Fruit fly (Drosophila melanogaster) whole organism, adult: ENCODE data around the gene CG13685.

Source experiments
- CG11617 ChIP-seq: fragments of 200-800 bp; sonication (Bioruptor generic); optimal IDR thresholded peaks from 2 replicates; lab custom pipeline; 2017; ENCODE audit warnings: mild to moderate bottlenecking, missing biosample characterization, missing genetic modification reagents, missing genetic modification characterization
- CG12768 ChIP-seq: fragments of 200-800 bp; sonication (Bioruptor generic); optimal IDR thresholded peaks from 2 replicates; lab custom pipeline; 2017; ENCODE audit warnings: missing biosample characterization, missing genetic modification characterization, mild to moderate bottlenecking, moderate library complexity, missing genetic modification reagents
- CG14711 ChIP-seq: fragments of 200-800 bp; sonication (Bioruptor generic); optimal IDR thresholded peaks from 2 replicates; lab custom pipeline; 2018; ENCODE audit warnings: missing biosample characterization, mild to moderate bottlenecking, missing genetic modification characterization, moderate library complexity
- CG1620 ChIP-seq: fragments of 200-800 bp; sonication (Bioruptor generic); optimal IDR thresholded peaks from 2 replicates; lab custom pipeline; 2016; ENCODE audit warnings: missing biosample characterization, missing genetic modification characterization
- CG33017 ChIP-seq: fragments of 200-800 bp; sonication (Bioruptor generic); optimal IDR thresholded peaks from 2 replicates; lab custom pipeline; 2018; ENCODE audit warnings: missing biosample characterization, mild to moderate bottlenecking, missing genetic modification characterization, moderate library complexity
- CG5204 ChIP-seq: fragments of 200-800 bp; sonication (Bioruptor generic); optimal IDR thresholded peaks from 2 replicates; lab custom pipeline; 2016; ENCODE audit warnings: missing biosample characterization, missing genetic modification characterization
- CG7045 ChIP-seq: fragments of 200-800 bp; sonication (Bioruptor generic); optimal IDR thresholded peaks from 2 replicates; lab custom pipeline; 2017; ENCODE audit warnings: missing biosample characterization, mild to moderate bottlenecking, missing genetic modification characterization
- CG7101 ChIP-seq: fragments of 200-800 bp; sonication (Bioruptor generic); optimal IDR thresholded peaks from 2 replicates; lab custom pipeline; 2018; ENCODE audit warnings: missing biosample characterization, mild to moderate bottlenecking, missing genetic modification characterization, moderate library complexity
- Clk ChIP-seq: fragments of 200-800 bp; sonication (Bioruptor generic); optimal IDR thresholded peaks from 2 replicates; lab custom pipeline; 2017; ENCODE audit warnings: missing biosample characterization, missing genetic modification characterization
- Crg-1 ChIP-seq: fragments of 200-800 bp; sonication (Bioruptor generic); optimal IDR thresholded peaks from 2 replicates; lab custom pipeline; 2016; ENCODE audit warnings: missing biosample characterization, missing genetic modification characterization
- Hr96 ChIP-seq: fragments of 200-800 bp; sonication (Bioruptor generic); optimal IDR thresholded peaks from 2 replicates; lab custom pipeline; 2016; ENCODE audit warnings: missing biosample characterization, missing genetic modification characterization
- Mnt ChIP-seq: fragments of 200-800 bp; sonication (Bioruptor generic); optimal IDR thresholded peaks from 2 replicates; lab custom pipeline; 2016; ENCODE audit warnings: missing biosample characterization, mild to moderate bottlenecking, missing genetic modification characterization
- bab1 ChIP-seq: fragments of 200-800 bp; sonication (Bioruptor generic); optimal IDR thresholded peaks from 3 replicates; lab custom pipeline; 2019; ENCODE audit warnings: missing biosample characterization, mild to moderate bottlenecking, missing genetic modification characterization, moderate library complexity
- cic ChIP-seq: fragments of 200-800 bp; sonication (Bioruptor generic); optimal IDR thresholded peaks from 2 replicates; lab custom pipeline; 2017; ENCODE audit warnings: missing biosample characterization, mild to moderate bottlenecking, missing genetic modification characterization, moderate library complexity
- cnc ChIP-seq, 2 experiments: fragments of >200 bp; optimal IDR thresholded peaks; 2 replicates each; lab custom pipeline; 2017
- kay ChIP-seq: fragments of 200-800 bp; sonication (Bioruptor generic); peaks from one replicate; lab custom pipeline; 2016; ENCODE audit warnings: missing biosample characterization, missing genetic modification characterization, borderline replicate concordance
- ovo ChIP-seq: fragments of 200-800 bp; sonication (Bioruptor generic); optimal IDR thresholded peaks from 2 replicates; lab custom pipeline; 2016; ENCODE audit warnings: missing biosample characterization, missing genetic modification characterization
- pad ChIP-seq: fragments of 200-800 bp; sonication (Bioruptor generic); optimal IDR thresholded peaks from 3 replicates; lab custom pipeline; 2017; ENCODE audit warnings: missing biosample characterization, missing genetic modification characterization, mild to moderate bottlenecking, moderate library complexity, missing genetic modification reagents
- tj ChIP-seq: fragments of 200-800 bp; sonication (Bioruptor generic); optimal IDR thresholded peaks from 3 replicates; lab custom pipeline; 2017; ENCODE audit warnings: missing biosample characterization, mild to moderate bottlenecking, missing genetic modification characterization, moderate library complexity
- toe ChIP-seq: fragments of 200-800 bp; sonication (Bioruptor generic); optimal IDR thresholded peaks from 2 replicates; lab custom pipeline; 2016; ENCODE audit warnings: missing biosample characterization, missing genetic modification characterization

The CG13685 gene

dm6 chr3L:7773529-7773928, 26.4 kb downstream of the CG13685 start:
- no peak for TF ChIP-seq CG12768 (GFP tag; lab: Kevin White, UChicago)
- no peak for TF ChIP-seq toe (GFP tag; lab: Kevin White, UChicago)
- no peak for TF ChIP-seq CG33017 (tag; lab: Kevin White, UChicago)
- TF ChIP-seq CG1620 = no peak
- peak; percentile 46 for TF ChIP-seq ovo
- TF ChIP-seq Mnt = peak; percentile 64
- TF ChIP-seq bab1 (GFP tag; lab: Kevin White, UChicago) = no peak
- no peak for TF ChIP-seq CG7045
- TF ChIP-seq CG11617 = no peak
- TF ChIP-seq tj (GFP tag; lab: Kevin White, UChicago) = peak; percentile 80
- TF ChIP-seq Crg-1 (GFP tag; lab: Kevin White, UChicago) = no peak
- TF ChIP-seq kay (GFP tag; lab: Kevin White, UChicago) = peak; percentile 58
- TF ChIP-seq Hr96 (GFP tag; lab: Kevin White, UChicago) = no peak
- peak in 1 of 2 experiments; percentile 82 for TF ChIP-seq cnc (optimal IDR thresholded peaks at IDR 0.05; lab: Kevin White, UChicago)
- TF ChIP-seq pad = no peak
- peak; percentile 27 for TF ChIP-seq Clk (GFP tag; lab: Kevin White, UChicago)
- TF ChIP-seq cic = peak; percentile 86
- TF ChIP-seq CG7101 (tag; lab: Kevin White, UChicago) = no peak

- TF ChIP-seq kay (GFP tag; lab: Kevin White, UChicago) = peak; percentile 78
- TF ChIP-seq CG33017 (tag; lab: Kevin White, UChicago) = no peak
- TF ChIP-seq tj (GFP tag; lab: Kevin White, UChicago) = no peak
- no peak for TF ChIP-seq toe (GFP tag; lab: Kevin White, UChicago)
Observed at dm6 chr3L:7774698-7775097, 27.6 kb downstream of the CG13685 start.

dm6 chr3L:7775365-7775905, 28.3 kb downstream of the CG13685 start, which contains the start of gene Clk:
TSS of gene Clk (minus strand) at chr3L:7775603.
- TF ChIP-seq CG5204 (GFP tag; lab: Kevin White, UChicago) (no peak), CG33017 (tag; lab: Kevin White, UChicago) (peak; percentile 18), tj (GFP tag; lab: Kevin White, UChicago) (peak; percentile 83), Hr96 (GFP tag; lab: Kevin White, UChicago) (no peak), Crg-1 (GFP tag; lab: Kevin White, UChicago) (no peak), CG7101 (tag; lab: Kevin White, UChicago) (no peak), kay (GFP tag; lab: Kevin White, UChicago) (no peak), CG1620 (no peak), Clk (GFP tag; lab: Kevin White, UChicago) (peak; percentile 41), CG11617 (no peak), cnc (optimal IDR thresholded peaks at IDR 0.05; lab: Kevin White, UChicago) (no peak), CG7045 (no peak), pad (no peak), CG12768 (GFP tag; lab: Kevin White, UChicago) (peak; percentile 48), bab1 (GFP tag; lab: Kevin White, UChicago) (no peak), Mnt (peak; percentile 62), toe (GFP tag; lab: Kevin White, UChicago) (no peak), CG14711 (tag; lab: Kevin White, UChicago) (no peak), ovo (no peak), cic (peak; percentile 93)

dm6 chr3L:7781353-7782050, 34.4 kb downstream of the CG13685 start:
- no peak for TF ChIP-seq bab1 (GFP tag; lab: Kevin White, UChicago)
- TF ChIP-seq CG7045 = no peak
- no peak for TF ChIP-seq CG11617
- peak; percentile 95 for TF ChIP-seq kay (GFP tag; lab: Kevin White, UChicago)
- TF ChIP-seq cic = no peak
- no peak for TF ChIP-seq CG5204 (GFP tag; lab: Kevin White, UChicago)
- TF ChIP-seq CG1620 = no peak
- TF ChIP-seq Mnt = peak; percentile 6
- TF ChIP-seq CG33017 (tag; lab: Kevin White, UChicago) = no peak
- TF ChIP-seq Crg-1 (GFP tag; lab: Kevin White, UChicago) = no peak
- TF ChIP-seq CG14711 (tag; lab: Kevin White, UChicago) = no peak
- TF ChIP-seq Hr96 (GFP tag; lab: Kevin White, UChicago) = no peak
- no peak for TF ChIP-seq CG12768 (GFP tag; lab: Kevin White, UChicago)
- no peak for TF ChIP-seq CG7101 (tag; lab: Kevin White, UChicago)
- TF ChIP-seq tj (GFP tag; lab: Kevin White, UChicago) = no peak
- TF ChIP-seq pad = no peak
- TF ChIP-seq ovo = no peak
- TF ChIP-seq Clk (GFP tag; lab: Kevin White, UChicago) = no peak
- TF ChIP-seq cnc (optimal IDR thresholded peaks at IDR 0.05; lab: Kevin White, UChicago) = peak; percentile 42 to 77
- TF ChIP-seq toe (GFP tag; lab: Kevin White, UChicago) = no peak

dm6 chr3L:7782051-7782682, 35.0 kb downstream of the CG13685 start:
- TF ChIP-seq CG7101 (tag; lab: Kevin White, UChicago) (no peak), CG14711 (tag; lab: Kevin White, UChicago) (no peak), Hr96 (GFP tag; lab: Kevin White, UChicago) (no peak), kay (GFP tag; lab: Kevin White, UChicago) (no peak), CG12768 (GFP tag; lab: Kevin White, UChicago) (no peak), CG5204 (GFP tag; lab: Kevin White, UChicago) (no peak), toe (GFP tag; lab: Kevin White, UChicago) (no peak), CG1620 (no peak), CG7045 (no peak), cnc (optimal IDR thresholded peaks at IDR 0.05; lab: Kevin White, UChicago) (no peak), CG33017 (tag; lab: Kevin White, UChicago) (no peak), ovo (no peak), pad (no peak), Clk (GFP tag; lab: Kevin White, UChicago) (no peak), cic (no peak)
